Worm (Caenorhabditis elegans) whole organism, L3 larva: ENCODE results near the gene R04B5.5.

Experiments used
- ZK546.5 ChIP-seq: sonication (generic microtip); optimal IDR thresholded peaks from 2 replicates; lab custom pipeline; 2017; ENCODE audit warnings: missing biosample characterization, missing genetic modification characterization
- aly-2 ChIP-seq: fragments of 150-350 bp; optimal IDR thresholded peaks from 2 replicates; lab custom pipeline; 2014; ENCODE audit warnings: missing biosample characterization, missing genetic modification characterization
- ama-1 ChIP-seq: fragments of 150-350 bp; optimal IDR thresholded peaks from 2 replicates; lab custom pipeline; 2018
- ceh-16 ChIP-seq: sonication (generic microtip); optimal IDR thresholded peaks from 2 replicates; lab custom pipeline; 2017; ENCODE audit warnings: missing biosample characterization, missing genetic modification characterization
- ceh-9 ChIP-seq: sonication (generic microtip); optimal IDR thresholded peaks from 2 replicates; lab custom pipeline; 2018; ENCODE audit warnings: missing biosample characterization, missing genetic modification characterization
- daf-12 ChIP-seq: fragments of 150-350 bp; optimal IDR thresholded peaks from 2 replicates; lab custom pipeline; 2014; ENCODE audit warnings: missing biosample characterization, missing genetic modification reagents, missing genetic modification characterization
- egl-27 ChIP-seq: sonication (generic microtip); optimal IDR thresholded peaks from 4 replicates; lab custom pipeline; 2017; ENCODE audit warnings: missing biosample characterization, missing genetic modification reagents, missing genetic modification characterization
- egl-5 ChIP-seq: fragments of 150-350 bp; optimal IDR thresholded peaks from 2 replicates; lab custom pipeline; 2017; ENCODE audit warnings: missing biosample characterization, missing genetic modification reagents, missing genetic modification characterization, inconsistent platforms
- elt-1 ChIP-seq: fragments of 150-350 bp; optimal IDR thresholded peaks from 2 replicates; lab custom pipeline; 2014; ENCODE audit warnings: missing biosample characterization, missing genetic modification characterization
- eor-1 ChIP-seq, 2 experiments: fragments of 150-350 bp; optimal IDR thresholded peaks; 2 replicates each; lab custom pipeline; 2014 to 2018; ENCODE audit warnings: missing biosample characterization in 2 of 2, missing genetic modification characterization in 2 of 2
- fos-1 ChIP-seq: fragments of 150-350 bp; optimal IDR thresholded peaks from 2 replicates; lab custom pipeline; 2014; ENCODE audit warnings: missing biosample characterization, missing genetic modification characterization
- hmg-11 ChIP-seq: sonication (generic microtip); optimal IDR thresholded peaks from 2 replicates; lab custom pipeline; 2016; ENCODE audit warnings: missing genetic modification characterization, missing compliant biosample characterization
- jun-1 ChIP-seq: fragments of 150-350 bp; optimal IDR thresholded peaks from 2 replicates; lab custom pipeline; 2014; ENCODE audit warnings: missing biosample characterization, missing genetic modification reagents, missing genetic modification characterization
- lin-15B ChIP-seq: fragments of 150-350 bp; optimal IDR thresholded peaks from 2 replicates; lab custom pipeline; 2014; ENCODE audit warnings: missing biosample characterization, missing genetic modification characterization
- lsy-12 ChIP-seq: sonication (generic microtip); optimal IDR thresholded peaks from 2 replicates; lab custom pipeline; 2016; ENCODE audit warnings: mild to moderate bottlenecking, missing genetic modification characterization, missing compliant biosample characterization
- mdl-1 ChIP-seq: fragments of 150-350 bp; optimal IDR thresholded peaks from 2 replicates; lab custom pipeline; 2014; ENCODE audit warnings: missing biosample characterization, missing genetic modification characterization
- mml-1 ChIP-seq: fragments of 150-350 bp; sonication (generic microtip); optimal IDR thresholded peaks from 3 replicates; lab custom pipeline; 2014; ENCODE audit warnings: missing biosample characterization, missing genetic modification characterization
- nfya-1 ChIP-seq: sonication (generic microtip); optimal IDR thresholded peaks from 2 replicates; lab custom pipeline; 2017; ENCODE audit warnings: missing genetic modification characterization, mild to moderate bottlenecking, missing compliant biosample characterization, antibody characterized with exemption, moderate library complexity; ENCODE audit not compliant: insufficient read depth
- nhr-11 ChIP-seq: fragments of 150-350 bp; optimal IDR thresholded peaks from 2 replicates; lab custom pipeline; 2014; ENCODE audit warnings: missing biosample characterization, missing genetic modification characterization
- nhr-12 ChIP-seq: fragments of 150-350 bp; optimal IDR thresholded peaks from 2 replicates; lab custom pipeline; 2014; ENCODE audit warnings: missing biosample characterization, missing genetic modification characterization
- nhr-25 ChIP-seq: sonication (generic microtip); optimal IDR thresholded peaks from 2 replicates; lab custom pipeline; 2017; ENCODE audit warnings: missing biosample characterization, missing genetic modification characterization
- nhr-43 ChIP-seq: sonication (generic microtip); optimal IDR thresholded peaks from 2 replicates; lab custom pipeline; 2016; ENCODE audit warnings: mild to moderate bottlenecking, missing genetic modification characterization, missing compliant biosample characterization; ENCODE audit not compliant: poor library complexity, severe bottlenecking
- nhr-67 ChIP-seq: fragments of 150-350 bp; optimal IDR thresholded peaks from 2 replicates; lab custom pipeline; 2014; ENCODE audit warnings: missing biosample characterization, missing genetic modification characterization
- nhr-76 ChIP-seq: fragments of 150-350 bp; sonication (generic microtip); optimal IDR thresholded peaks from 5 replicates; lab custom pipeline; 2014; ENCODE audit warnings: missing biosample characterization, missing genetic modification characterization
- nhr-77 ChIP-seq: fragments of 150-350 bp; optimal IDR thresholded peaks from 2 replicates; lab custom pipeline; 2014; ENCODE audit warnings: missing biosample characterization, missing genetic modification characterization
- pha-4 ChIP-seq: fragments of 150-350 bp; optimal IDR thresholded peaks from 2 replicates; lab custom pipeline; 2014; ENCODE audit warnings: missing biosample characterization, missing genetic modification reagents, missing genetic modification characterization
- skn-1 ChIP-seq: fragments of 150-350 bp; optimal IDR thresholded peaks from 2 replicates; lab custom pipeline; 2014; ENCODE audit warnings: missing biosample characterization, missing genetic modification characterization
- snpc-4 ChIP-seq: fragments of 150-350 bp; optimal IDR thresholded peaks from 2 replicates; lab custom pipeline; 2014; ENCODE audit warnings: missing biosample characterization, missing genetic modification characterization
- tbx-2 ChIP-seq: sonication (generic microtip); optimal IDR thresholded peaks from 2 replicates; lab custom pipeline; 2016; ENCODE audit warnings: mild to moderate bottlenecking, missing genetic modification characterization, missing compliant biosample characterization
- unc-39 ChIP-seq: sonication (generic microtip); optimal IDR thresholded peaks from 4 replicates; lab custom pipeline; 2017; ENCODE audit warnings: missing biosample characterization, missing genetic modification characterization
- ztf-11 ChIP-seq: fragments of 150-350 bp; optimal IDR thresholded peaks from 2 replicates; lab custom pipeline; 2014; ENCODE audit warnings: missing biosample characterization, missing genetic modification characterization
- ztf-4 ChIP-seq: fragments of 150-350 bp; optimal IDR thresholded peaks from 2 replicates; lab custom pipeline; 2014; ENCODE audit warnings: missing biosample characterization, missing genetic modification characterization

The R04B5.5 gene

DNA sequence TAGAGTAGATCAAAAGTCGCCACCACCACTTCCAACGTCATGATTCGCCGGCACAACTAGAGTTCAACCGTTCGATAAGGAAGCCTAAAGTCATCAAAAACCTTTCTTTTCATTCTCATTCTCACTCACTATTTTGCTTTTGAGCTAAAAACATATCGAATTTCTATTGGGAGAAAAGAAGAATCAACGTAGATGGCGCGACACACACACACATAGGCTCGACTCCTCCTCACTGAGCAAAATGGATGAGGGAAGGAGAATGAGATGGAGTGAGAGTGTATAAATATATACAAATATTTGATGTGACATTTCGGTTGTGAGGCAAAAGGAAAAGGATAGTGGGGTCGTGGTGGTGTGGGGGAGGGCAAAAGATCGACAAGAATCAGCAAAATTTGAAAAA is 42.5 kb upstream of the R04B5.5 start:
- no peak for TF ChIP-seq tbx-2 (tag; lab: Kevin White, UChicago)
- TF ChIP-seq pha-4: peak; percentile 69
- no peak for TF ChIP-seq nhr-12 (tag; lab: Kevin White, UChicago)

DNA sequence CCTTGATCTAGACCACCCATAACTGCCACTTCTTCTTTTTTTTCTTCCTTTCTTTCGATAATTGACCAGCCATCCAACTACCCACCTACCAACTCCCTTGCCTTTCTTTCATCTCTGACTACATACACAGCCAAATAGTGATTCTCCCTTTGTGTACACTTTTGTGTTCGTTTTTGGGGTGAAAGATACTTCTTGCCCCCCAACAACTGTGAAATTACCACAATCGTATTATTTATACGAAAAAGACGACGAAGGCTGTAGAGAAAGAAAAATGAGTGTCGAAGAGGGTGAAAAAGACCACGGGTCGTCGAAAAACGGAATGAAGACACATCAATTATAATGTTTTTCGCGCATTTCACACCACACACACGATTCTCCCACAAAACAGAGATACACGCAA is 40.8 kb upstream of the R04B5.5 start:
- no peak for TF ChIP-seq skn-1
- TF ChIP-seq nhr-43 (tag; lab: Kevin White, UChicago): no peak
- peak; percentile 17 for TF ChIP-seq nfya-1 (tag; lab: Kevin White, UChicago)
- TF ChIP-seq unc-39 (tag; lab: Kevin White, UChicago): no peak
- no peak for TF ChIP-seq ztf-11 (tag; lab: Kevin White, UChicago)
- no peak for TF ChIP-seq hmg-11 (tag; lab: Kevin White, UChicago)
- TF ChIP-seq nhr-25 (tag; lab: Kevin White, UChicago): peak; percentile 55
- no peak for TF ChIP-seq ceh-9 (tag; lab: Kevin White, UChicago)
- TF ChIP-seq jun-1: no peak
- TF ChIP-seq lsy-12 (tag; lab: Kevin White, UChicago): no peak
- TF ChIP-seq mml-1 (tag; lab: Kevin White, UChicago): no peak
- no peak for TF ChIP-seq egl-5
- no peak for TF ChIP-seq nhr-77 (tag; lab: Kevin White, UChicago)
- TF ChIP-seq egl-27 (tag; lab: Kevin White, UChicago): no peak
- TF ChIP-seq nhr-67 (tag; lab: Kevin White, UChicago): no peak
- no peak for TF ChIP-seq daf-12 (tag; lab: Kevin White, UChicago)
- TF ChIP-seq ZK546.5 (tag; lab: Kevin White, UChicago): no peak
- TF ChIP-seq mdl-1 (tag; lab: Kevin White, UChicago): no peak
- no peak for TF ChIP-seq ztf-4 (tag; lab: Kevin White, UChicago)
- peak; percentile 21 for TF ChIP-seq pha-4
- TF ChIP-seq ceh-16 (tag; lab: Kevin White, UChicago): no peak
- no peak for TF ChIP-seq aly-2 (tag; lab: Kevin White, UChicago)
- no peak for TF ChIP-seq eor-1 (tag; optimal IDR thresholded peaks at IDR 0.05; lab: Kevin White, UChicago)
- no peak for TF ChIP-seq tbx-2 (tag; lab: Kevin White, UChicago)

DNA sequence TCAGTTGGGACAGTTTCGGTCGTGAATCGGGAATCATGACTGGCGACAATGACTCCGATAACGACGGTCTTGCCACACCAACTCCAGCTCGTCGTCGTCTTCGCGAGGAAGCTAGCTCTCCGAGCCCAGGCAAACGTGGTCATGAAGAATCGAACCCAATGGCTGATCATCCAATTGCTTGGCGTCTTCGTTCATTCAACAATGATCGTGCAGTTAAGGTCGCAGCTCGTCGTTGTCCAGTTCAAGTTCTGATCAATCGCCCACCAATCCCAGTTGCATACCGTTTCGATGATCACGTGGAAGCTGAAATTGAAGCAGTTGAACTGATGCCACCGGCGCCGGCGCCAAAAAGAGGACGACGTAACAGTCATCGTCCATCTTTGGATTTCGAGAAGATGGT is 40.1 kb upstream of the R04B5.5 start:
- peak; percentile 71 for TF ChIP-seq ama-1 (lab: Kevin White, UChicago)
- no peak for TF ChIP-seq elt-1 (tag; lab: Kevin White, UChicago)

DNA sequence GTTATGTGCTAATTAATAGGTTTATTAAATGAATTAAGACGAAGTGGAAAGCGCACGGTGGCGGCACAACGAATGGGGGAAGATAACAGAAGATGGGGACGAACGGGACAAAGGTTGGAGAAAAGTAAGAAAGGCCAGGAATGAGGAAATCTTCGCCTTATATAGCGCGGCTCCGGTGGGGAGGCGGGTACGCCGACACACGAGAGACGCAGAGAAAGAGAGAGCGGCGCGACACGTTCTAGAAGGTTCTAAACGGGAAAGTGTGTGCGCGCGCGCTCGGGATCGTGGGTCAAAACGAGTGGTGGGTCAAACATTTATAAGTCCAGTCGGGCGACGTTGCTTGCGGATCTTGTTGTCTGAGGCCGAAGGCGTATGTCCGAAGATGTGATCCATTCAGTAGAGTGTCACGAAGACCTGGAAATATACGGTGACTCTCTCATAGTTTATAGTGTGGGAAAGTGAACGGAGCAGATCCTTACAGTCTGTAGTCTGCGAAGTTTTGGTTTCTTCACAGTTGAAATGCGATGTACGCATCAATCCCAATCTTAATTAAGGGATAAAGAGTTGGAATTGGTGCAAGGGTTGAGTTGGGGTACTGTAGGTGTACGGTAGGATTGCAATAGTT is 38.0 kb upstream of the R04B5.5 start:
- TF ChIP-seq nfya-1 (tag; lab: Kevin White, UChicago): peak; percentile 3

DNA sequence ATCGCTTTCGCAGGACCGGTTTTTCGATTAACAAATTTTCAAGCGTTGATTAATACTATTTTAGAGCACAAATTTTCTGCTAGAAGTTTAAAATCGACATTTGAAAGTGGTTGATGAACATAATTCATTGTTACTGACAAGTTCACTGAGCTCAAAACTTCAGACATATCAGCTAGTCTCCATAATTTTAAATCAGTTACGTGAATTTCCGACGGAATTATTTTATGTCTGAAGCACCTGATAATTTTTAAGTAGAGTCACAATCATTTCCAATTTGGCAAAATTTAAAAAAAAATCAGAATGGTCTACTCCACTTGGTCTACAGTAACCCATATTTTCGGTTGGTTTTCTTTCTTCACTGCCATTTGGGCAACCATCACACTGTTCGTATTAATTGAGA is 35.4 kb upstream of the R04B5.5 start, which contains the start of gene str-118:
Gene str-118, plus strand, starts transcription at position 301 of the 400 bp plus-strand sequence.
- no peak for TF ChIP-seq ama-1 (lab: Kevin White, UChicago)
- TF ChIP-seq fos-1 (tag; lab: Kevin White, UChicago): no peak
- TF ChIP-seq unc-39 (tag; lab: Kevin White, UChicago): no peak
- TF ChIP-seq jun-1: no peak
- no peak for TF ChIP-seq daf-12 (tag; lab: Kevin White, UChicago)
- TF ChIP-seq lin-15B (tag; lab: Kevin White, UChicago): no peak
- TF ChIP-seq ceh-16 (tag; lab: Kevin White, UChicago): no peak
- no peak for TF ChIP-seq nhr-67 (tag; lab: Kevin White, UChicago)
- TF ChIP-seq nhr-12 (tag; lab: Kevin White, UChicago): no peak
- no peak for TF ChIP-seq aly-2 (tag; lab: Kevin White, UChicago)
- no peak for TF ChIP-seq skn-1
- no peak for TF ChIP-seq snpc-4 (tag; lab: Kevin White, UChicago)
- TF ChIP-seq nhr-11 (tag; lab: Kevin White, UChicago): no peak
- no peak for TF ChIP-seq nhr-77 (tag; lab: Kevin White, UChicago)
- TF ChIP-seq egl-5: no peak
- TF ChIP-seq, all 47 proteins: peak for 0

DNA sequence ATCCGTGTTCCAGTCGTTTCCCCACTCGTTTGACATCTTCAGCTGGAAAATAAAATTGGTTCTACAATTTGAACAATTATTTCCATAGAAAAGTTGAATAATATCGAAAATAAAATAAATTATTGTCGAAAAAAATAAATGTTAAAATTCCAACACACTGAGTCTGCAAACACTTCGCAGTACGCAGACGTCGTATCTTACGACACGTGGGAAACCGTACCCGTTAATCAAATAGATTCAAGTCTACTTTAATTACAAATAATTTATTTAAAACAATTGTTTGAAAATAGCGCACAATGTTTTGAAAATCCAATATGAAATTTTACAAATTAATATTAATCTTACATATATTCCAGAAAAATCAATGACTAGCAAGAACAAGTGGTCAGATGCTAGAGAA is 32.4 kb upstream of the R04B5.5 start, which contains the start of gene yif-1:
Gene yif-1, minus strand, starts transcription at position 42 of the 400 bp plus-strand sequence.
- TF ChIP-seq ama-1 (lab: Kevin White, UChicago) (no peak), nhr-76 (tag; lab: Kevin White, UChicago) (peak; percentile 1), nfya-1 (tag; lab: Kevin White, UChicago) (peak; percentile 44), pha-4 (peak; percentile 34), nhr-67 (tag; lab: Kevin White, UChicago) (no peak)
